Worm (Caenorhabditis elegans): ENCODE results near the gene F55A11.7.

ce11 chrV:11799252-11799822 lies 12.1 kb upstream of the F55A11.7 start:
- TF ChIP-seq tbx-11 (GFP tag; IDR thresholded peaks at IDR 0.05) = no peak
- TF ChIP-seq sea-1 (GFP tag; conservative IDR thresholded peaks at IDR 0.05) = no peak
- TF ChIP-seq ceh-13 (GFP tag; optimal IDR thresholded peaks at IDR 0.05) = no peak
- TF ChIP-seq aly-1 (tag; optimal IDR thresholded peaks at IDR 0.05) = no peak
- no peak for TF ChIP-seq pes-1 (GFP tag; IDR thresholded peaks at IDR 0.05)
- no peak for TF ChIP-seq flt-1 (GFP tag; IDR thresholded peaks at IDR 0.05)
- no peak for TF ChIP-seq ets-7 (tag; optimal IDR thresholded peaks at IDR 0.05)
- TF ChIP-seq hmbx-1 (tag; optimal IDR thresholded peaks at IDR 0.05) = no peak
- no peak for TF ChIP-seq tra-4 (tag; optimal IDR thresholded peaks at IDR 0.05)
- no peak for TF ChIP-seq B0310.2 (tag; optimal IDR thresholded peaks at IDR 0.05)
- no peak for TF ChIP-seq F13C5.2 (tag; optimal IDR thresholded peaks at IDR 0.05)
- no peak for TF ChIP-seq ama-1 (optimal IDR thresholded peaks at IDR 0.05)
- TF ChIP-seq hmg-4 (GFP tag; optimal IDR thresholded peaks at IDR 0.05) = no peak
